Worm (Caenorhabditis elegans) whole organism, L1 larva: ENCODE results near the gene F15A8.1.
A peak's percentile ranks its signal among the peaks of the same experiment; 100 is the strongest.

ENCODE experiments used
- C04F5.9 ChIP-seq: sonication (generic microtip); optimal IDR thresholded peaks from 2 replicates; lab custom pipeline; 2016; ENCODE audit warnings: missing genetic modification characterization, missing compliant biosample characterization
- Y116A8C.19 ChIP-seq: sonication (generic microtip); optimal IDR thresholded peaks from 2 replicates; lab custom pipeline; 2016; ENCODE audit warnings: missing compliant biosample characterization, missing genetic modification characterization, borderline replicate concordance
- aha-1 ChIP-seq: fragments of 150-350 bp; optimal IDR thresholded peaks from 2 replicates; lab custom pipeline; 2014; ENCODE audit warnings: missing biosample characterization, missing genetic modification characterization
- alr-1 ChIP-seq: fragments of 200-800 bp; sonication (Bioruptor generic); optimal IDR thresholded peaks from 2 replicates; lab custom pipeline; 2018; ENCODE audit warnings: borderline replicate concordance, mild to moderate bottlenecking, missing genetic modification characterization, missing compliant biosample characterization
- aly-2 ChIP-seq: fragments of 150-350 bp; optimal IDR thresholded peaks from 2 replicates; lab custom pipeline; 2014; ENCODE audit warnings: missing biosample characterization, missing genetic modification characterization
- ama-1 ChIP-seq: fragments of 150-350 bp; optimal IDR thresholded peaks from 2 replicates; lab custom pipeline; 2014
- blmp-1 ChIP-seq: fragments of 150-350 bp; optimal IDR thresholded peaks from 2 replicates; lab custom pipeline; 2014; ENCODE audit warnings: missing biosample characterization, missing genetic modification characterization
- ceh-90 ChIP-seq: sonication (generic microtip); optimal IDR thresholded peaks from 2 replicates; lab custom pipeline; 2016; ENCODE audit warnings: missing genetic modification characterization, missing compliant biosample characterization
- ces-1 ChIP-seq: fragments of 150-350 bp; optimal IDR thresholded peaks from 2 replicates; lab custom pipeline; 2014; ENCODE audit warnings: missing biosample characterization, missing genetic modification reagents, missing genetic modification characterization
- efl-1 ChIP-seq, 4 experiments: fragments of 150-350 bp; optimal IDR thresholded peaks in 3 of 4; peaks in 1 of 4; 1 replicate in 1 of 4; 2 replicates in 3 of 4; lab custom pipeline; 2014; ENCODE audit warnings: missing biosample characterization in 2 of 4, missing genetic modification characterization in 2 of 4, missing genetic modification reagents in 2 of 4
- efl-3 ChIP-seq: fragments of 200-800 bp; sonication (Bioruptor generic); optimal IDR thresholded peaks from 2 replicates; lab custom pipeline; 2018; ENCODE audit warnings: mild to moderate bottlenecking, missing genetic modification characterization, missing compliant biosample characterization
- egl-27 ChIP-seq, 2 experiments: fragments of 150-350 bp in 1 of 2; sonication (generic microtip); optimal IDR thresholded peaks; 3 replicates each; lab custom pipeline; 2017 to 2018; ENCODE audit warnings: missing biosample characterization in 2 of 2, missing genetic modification characterization in 2 of 2, missing genetic modification reagents in 2 of 2
- elt-2 ChIP-seq: sonication (generic microtip); optimal IDR thresholded peaks from 2 replicates; lab custom pipeline; 2016; ENCODE audit warnings: missing genetic modification characterization, mild to moderate bottlenecking, inconsistent platforms, missing compliant biosample characterization, missing genetic modification reagents
- fkh-10 ChIP-seq: sonication (generic microtip); optimal IDR thresholded peaks from 2 replicates; lab custom pipeline; 2017; ENCODE audit warnings: missing biosample characterization, missing genetic modification reagents, missing genetic modification characterization
- fkh-4 ChIP-seq: sonication (generic microtip); optimal IDR thresholded peaks from 2 replicates; lab custom pipeline; 2016; ENCODE audit warnings: missing compliant biosample characterization, missing genetic modification characterization, borderline replicate concordance
- fkh-8 ChIP-seq: sonication (generic microtip); optimal IDR thresholded peaks from 2 replicates; lab custom pipeline; 2016; ENCODE audit warnings: mild to moderate bottlenecking, missing genetic modification characterization, missing compliant biosample characterization
- fos-1 ChIP-seq: fragments of 150-350 bp; optimal IDR thresholded peaks from 2 replicates; lab custom pipeline; 2014; ENCODE audit warnings: missing biosample characterization, missing genetic modification characterization
- grh-1 ChIP-seq: fragments of 200-800 bp; sonication (Bioruptor generic); IDR thresholded peaks from 2 replicates; pipeline ENCODE4 v1.3.6; 2022; ENCODE audit warnings: missing genetic modification reagents, missing genetic modification characterization, missing compliant biosample characterization
- irx-1 ChIP-seq: sonication (generic microtip); optimal IDR thresholded peaks from 2 replicates; lab custom pipeline; 2016; ENCODE audit warnings: missing genetic modification characterization, missing compliant biosample characterization
- isw-1 ChIP-seq: fragments of 200-800 bp; sonication (Bioruptor generic); IDR thresholded peaks from 2 replicates; pipeline ENCODE4 v1.3.6; 2022; ENCODE audit warnings: missing genetic modification characterization, missing compliant biosample characterization
- lin-14 ChIP-seq: fragments of 200-800 bp; sonication (Bioruptor generic); optimal IDR thresholded peaks from 2 replicates; lab custom pipeline; 2018; ENCODE audit warnings: mild to moderate bottlenecking, missing genetic modification characterization, moderate library complexity, missing compliant biosample characterization
- lin-15B ChIP-seq: fragments of 150-350 bp; sonication (generic microtip); optimal IDR thresholded peaks from 3 replicates; lab custom pipeline; 2014; ENCODE audit warnings: missing biosample characterization, missing genetic modification characterization
- lin-35 ChIP-seq, 2 experiments: fragments of 150-350 bp; optimal IDR thresholded peaks; 2 replicates each; lab custom pipeline; 2014; ENCODE audit warnings: missing biosample characterization in 2 of 2, missing genetic modification characterization in 2 of 2, missing genetic modification reagents in 2 of 2
- lsy-2 ChIP-seq, 2 experiments: fragments of 150-350 bp; optimal IDR thresholded peaks; 2 replicates each; lab custom pipeline; 2014; ENCODE audit warnings: missing biosample characterization in 2 of 2, missing genetic modification characterization in 2 of 2
- mdl-1 ChIP-seq, 2 experiments: fragments of 150-350 bp; optimal IDR thresholded peaks; 2 replicates each; lab custom pipeline; 2014 to 2017; ENCODE audit warnings: missing biosample characterization in 2 of 2, missing genetic modification characterization in 2 of 2, inconsistent platforms in 1 of 2
- mef-2 ChIP-seq: fragments of 150-350 bp; optimal IDR thresholded peaks from 2 replicates; lab custom pipeline; 2014; ENCODE audit warnings: missing biosample characterization, missing genetic modification characterization
- nhr-20 ChIP-seq: sonication (generic microtip); optimal IDR thresholded peaks from 2 replicates; lab custom pipeline; 2016; ENCODE audit warnings: mild to moderate bottlenecking, missing genetic modification characterization, missing compliant biosample characterization
- nhr-28 ChIP-seq: fragments of 150-350 bp; optimal IDR thresholded peaks from 2 replicates; lab custom pipeline; 2014; ENCODE audit warnings: missing biosample characterization, missing genetic modification characterization
- nhr-85 ChIP-seq: sonication (generic microtip); peaks from one replicate; lab custom pipeline; 2016; ENCODE audit warnings: missing genetic modification characterization, inconsistent platforms, missing compliant biosample characterization
- pqm-1 ChIP-seq: sonication (generic microtip); optimal IDR thresholded peaks from 3 replicates; lab custom pipeline; 2017; ENCODE audit warnings: missing biosample characterization, missing genetic modification characterization
- snu-23 ChIP-seq: sonication (generic microtip); optimal IDR thresholded peaks from 2 replicates; lab custom pipeline; 2016; ENCODE audit warnings: missing genetic modification characterization, missing compliant biosample characterization
- tbx-2 ChIP-seq: sonication (generic microtip); optimal IDR thresholded peaks from 2 replicates; lab custom pipeline; 2016; ENCODE audit warnings: missing genetic modification characterization, missing compliant biosample characterization
- tlp-1 ChIP-seq: fragments of 150-350 bp; optimal IDR thresholded peaks from 2 replicates; lab custom pipeline; 2014; ENCODE audit warnings: missing biosample characterization, missing genetic modification characterization
- unc-30 ChIP-seq: sonication (generic microtip); optimal IDR thresholded peaks from 2 replicates; lab custom pipeline; 2017; ENCODE audit warnings: missing biosample characterization, missing genetic modification characterization
- unc-62 ChIP-seq: fragments of 150-350 bp; optimal IDR thresholded peaks from 2 replicates; lab custom pipeline; 2014; ENCODE audit warnings: missing biosample characterization, missing genetic modification reagents, missing genetic modification characterization
- xbp-1 ChIP-seq: sonication (generic microtip); optimal IDR thresholded peaks from 2 replicates; lab custom pipeline; 2016; ENCODE audit warnings: missing genetic modification characterization, missing compliant biosample characterization
- zag-1 ChIP-seq: fragments of 150-350 bp; optimal IDR thresholded peaks from 2 replicates; lab custom pipeline; 2014; ENCODE audit warnings: missing biosample characterization, missing genetic modification characterization
- zip-4 ChIP-seq: fragments of 200-800 bp; sonication (Bioruptor generic); optimal IDR thresholded peaks from 2 replicates; lab custom pipeline; 2018; ENCODE audit warnings: mild to moderate bottlenecking, missing genetic modification characterization, moderate library complexity, missing compliant biosample characterization
- ztf-11 ChIP-seq, 2 experiments: sonication (generic microtip); optimal IDR thresholded peaks; 2 replicates each; lab custom pipeline; 2016 to 2017; ENCODE audit warnings: missing genetic modification characterization in 2 of 2, missing biosample characterization in 1 of 2, missing compliant biosample characterization in 1 of 2

The F15A8.1 gene

DNA sequence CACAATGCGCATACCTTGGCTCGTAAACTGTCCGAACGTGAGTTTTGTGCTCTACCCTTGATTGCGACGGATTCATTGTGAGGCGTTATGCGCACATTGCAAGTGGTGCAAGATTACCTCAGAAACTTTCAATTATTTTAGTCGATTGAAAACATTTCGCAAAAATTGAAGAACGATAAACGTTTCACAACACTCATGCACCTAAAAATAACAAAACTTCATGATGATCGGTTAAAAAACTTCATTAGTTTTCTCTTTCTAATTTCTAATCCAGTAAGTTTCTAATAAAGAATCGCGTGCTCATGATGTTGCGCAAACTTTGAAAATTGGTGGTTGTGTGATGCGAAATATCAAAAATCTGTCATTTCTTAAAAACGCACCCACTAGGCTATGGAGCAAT lies 22.0 kb upstream of the F15A8.1 start, which contains the start of gene dop-1:
Gene dop-1 (minus strand): TSS at position 101 of the 400 bp plus-strand sequence.
- TF ChIP-seq elt-2 (tag; lab: Kevin White, UChicago) (no peak), nhr-85 (tag; lab: Kevin White, UChicago) (no peak), fos-1 (tag; lab: Kevin White, UChicago) (no peak), isw-1 (no peak), snu-23 (GFP tag; lab: Kevin White, UChicago) (no peak), irx-1 (tag; lab: Kevin White, UChicago) (no peak), tlp-1 (tag; lab: Kevin White, UChicago) (no peak), zip-4 (GFP tag; lab: Kevin White, UChicago) (no peak), lsy-2 (tag; optimal IDR thresholded peaks at IDR 0.05; lab: Kevin White, UChicago) (no peak), zag-1 (tag; lab: Kevin White, UChicago) (no peak), blmp-1 (no peak)

DNA sequence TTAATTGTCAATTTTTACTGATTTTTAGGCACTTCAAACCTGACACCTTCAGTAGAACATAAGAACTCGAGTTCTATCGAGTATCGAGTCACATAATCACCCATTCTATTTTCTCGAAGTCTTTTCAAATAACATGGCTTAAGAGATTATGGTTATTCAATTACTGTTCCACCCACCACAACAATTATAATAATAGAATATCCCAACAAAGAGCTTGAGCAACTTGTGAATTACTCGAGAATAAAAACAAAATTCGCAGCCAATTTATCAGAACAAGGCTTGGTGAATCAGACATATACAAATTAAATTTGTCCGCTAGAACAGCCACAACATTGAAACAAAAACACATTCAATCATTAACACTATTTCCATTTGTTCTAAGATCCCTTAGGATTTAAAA lies 16.5 kb upstream of the F15A8.1 start:
- TF ChIP-seq aly-2 (tag; lab: Kevin White, UChicago) (no peak), lin-14 (peak; percentile 29)
- TF ChIP-seq, all 84 proteins: peak for 1

DNA sequence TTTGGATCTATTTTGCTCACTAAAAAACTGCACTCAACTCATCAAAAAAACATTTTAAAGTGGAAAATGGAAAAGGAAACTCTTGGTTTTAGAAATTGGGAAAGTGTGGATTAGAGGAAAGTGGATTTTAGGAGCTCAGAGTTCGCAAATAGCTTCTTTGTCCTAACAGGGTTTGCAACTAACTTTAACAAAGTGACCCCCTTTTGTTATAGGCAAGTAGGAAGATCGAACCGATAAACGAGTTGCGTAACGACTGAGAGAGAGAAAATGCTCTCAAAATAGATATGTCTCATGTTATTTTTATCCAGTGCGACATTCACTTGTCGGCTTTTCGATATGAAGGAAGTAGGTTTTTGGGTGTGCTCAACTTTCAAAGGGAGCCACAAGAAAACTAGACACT lies 14.2 kb upstream of the F15A8.1 start:
- TF ChIP-seq lsy-2 (tag; optimal IDR thresholded peaks at IDR 0.05; lab: Kevin White, UChicago) (no peak), grh-1 (GFP tag; lab: Robert Waterston, UW) (no peak), unc-62 (GFP tag; lab: Kevin White, UChicago) (no peak), zag-1 (tag; lab: Kevin White, UChicago) (no peak), ces-1 (GFP tag; lab: Kevin White, UChicago) (no peak), ztf-11 (tag; optimal IDR thresholded peaks at IDR 0.05; lab: Kevin White, UChicago) (no peak), fkh-4 (no peak), nhr-20 (tag; lab: Kevin White, UChicago) (no peak), isw-1 (no peak), efl-1 (optimal IDR thresholded peaks at IDR 0.05; lab: Kevin White, UChicago) (no peak), efl-1 (GFP tag; optimal IDR thresholded peaks at IDR 0.05 in 1 of 2; lab: Kevin White, UChicago) (peak in 1 of 2 experiments; percentile 60), nhr-28 (tag; lab: Kevin White, UChicago) (no peak), C04F5.9 (no peak), egl-27 (tag; optimal IDR thresholded peaks at IDR 0.05; lab: Kevin White, UChicago) (no peak), efl-3 (GFP tag; lab: Kevin White, UChicago) (no peak), Y116A8C.19 (tag; lab: Kevin White, UChicago) (no peak), fkh-10 (GFP tag; lab: Kevin White, UChicago) (peak; percentile 77), lin-15B (tag; lab: Kevin White, UChicago) (no peak), nhr-85 (tag; lab: Kevin White, UChicago) (peak; percentile 22)
- TF ChIP-seq, all 84 proteins: peak for 3

DNA sequence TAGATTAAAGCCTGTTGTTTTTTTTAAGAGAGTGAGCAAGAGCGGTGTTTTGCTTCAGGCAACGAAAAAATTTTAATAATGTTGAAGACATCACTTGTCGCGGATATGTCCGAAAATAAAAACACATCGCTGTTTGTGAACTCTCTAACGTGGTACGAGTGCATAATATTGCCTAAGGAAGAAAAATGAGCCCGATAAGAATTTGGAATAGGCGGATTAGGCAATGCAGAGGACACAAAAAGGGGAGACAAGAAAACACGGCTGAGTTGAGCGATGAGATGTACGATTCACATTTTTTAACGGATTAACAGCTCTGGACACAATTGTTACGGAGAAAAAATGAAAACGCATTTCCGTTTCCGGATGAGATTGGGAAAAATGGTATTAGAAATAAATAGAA lies 13.4 kb upstream of the F15A8.1 start:
- TF ChIP-seq ceh-90 (tag; lab: Kevin White, UChicago) (no peak), fkh-8 (tag; lab: Kevin White, UChicago) (no peak), ama-1 (lab: Kevin White, UChicago) (no peak), unc-30 (tag; lab: Kevin White, UChicago) (no peak), tbx-2 (tag; lab: Kevin White, UChicago) (no peak), nhr-28 (tag; lab: Kevin White, UChicago) (no peak), lin-14 (no peak), fos-1 (tag; lab: Kevin White, UChicago) (no peak), irx-1 (tag; lab: Kevin White, UChicago) (no peak), lin-35 (GFP tag; optimal IDR thresholded peaks at IDR 0.05; lab: Kevin White, UChicago) (no peak), tlp-1 (tag; lab: Kevin White, UChicago) (no peak), mef-2 (no peak), ces-1 (GFP tag; lab: Kevin White, UChicago) (no peak), alr-1 (no peak), aha-1 (tag; lab: Kevin White, UChicago) (no peak), pqm-1 (tag; lab: Kevin White, UChicago) (no peak), mdl-1 (tag; optimal IDR thresholded peaks at IDR 0.05; lab: Kevin White, UChicago) (no peak), xbp-1 (tag; lab: Kevin White, UChicago) (no peak)
